Fruit fly (Drosophila melanogaster) Kc167 (cell line): Measurements from ENCODE around the gene CG31780.
"Not testable (repeated sequence)": the region's sequence is repeated elsewhere in the genome, so short reads cannot be mapped to it uniquely, and the experiment has no call there.

ENCODE experiments used
- Myc ChIP-seq: fragments of >200 bp; optimal IDR thresholded peaks from 2 replicates; lab custom pipeline; 2017; ENCODE audit warnings: missing external identifiers
- Sin3A ChIP-seq: fragments of >200 bp; optimal IDR thresholded peaks from 2 replicates; lab custom pipeline; 2018; ENCODE audit warnings: missing external identifiers
- h ChIP-seq: fragments of >200 bp; optimal IDR thresholded peaks from 3 replicates; lab custom pipeline; 2018; ENCODE audit warnings: missing external identifiers
- insv ChIP-seq: fragments of >200 bp; optimal IDR thresholded peaks from 3 replicates; lab custom pipeline; 2018; ENCODE audit warnings: missing external identifiers
- psq ChIP-seq: fragments of >200 bp; optimal IDR thresholded peaks from 2 replicates; lab custom pipeline; 2017; ENCODE audit warnings: missing external identifiers
- ttk ChIP-seq: sonication (Bioruptor generic); optimal IDR thresholded peaks from 2 replicates; lab custom pipeline; 2017; ENCODE audit warnings: missing external identifiers

CG31780 gene

dm6 chr2L:15695738-15696137 is at the start of gene CG31780:
Gene CG31780 (plus strand): TSS chr2L:15696038.
- not testable (repeated sequence) for TF ChIP-seq h (lab: Kevin White, UChicago); insv (lab: Kevin White, UChicago); Myc

dm6 chr2L:15659374-15659773 is 36.5 kb upstream of the CG31780 start, which contains the start of gene CG44141:
Gene CG44141 (minus strand): TSS chr2L:15659474.
- TF ChIP-seq ttk, Sin3A, h (lab: Kevin White, UChicago): not testable (repeated sequence)

dm6 chr2L:15660741-15661140 is 35.1 kb upstream of the CG31780 start, which contains the start of gene CG18477:
Gene CG18477 (plus strand): TSS chr2L:15661041.
- TF ChIP-seq ttk (lab: Kevin White, UChicago); Myc; insv (lab: Kevin White, UChicago): not testable (repeated sequence)

- not testable (repeated sequence) for TF ChIP-seq Myc; insv (lab: Kevin White, UChicago); h (lab: Kevin White, UChicago)
Observed at dm6 chr2L:15669874-15670273, 26.0 kb upstream of the CG31780 start, which contains the start of gene CG18478. Gene CG18478 (plus strand): TSS chr2L:15670174.

dm6 chr2L:15676002-15676401 is 19.8 kb upstream of the CG31780 start, which contains the start of gene CG43923:
Gene CG43923 (minus strand): TSS chr2L:15676102.
- TF ChIP-seq psq (lab: Kevin White, UChicago); Myc; ttk (lab: Kevin White, UChicago): not testable (repeated sequence)

- TF ChIP-seq ttk (lab: Kevin White, UChicago); Myc; insv (lab: Kevin White, UChicago): not testable (repeated sequence)
Observed at dm6 chr2L:15694371-15694770, 1.5 kb upstream of the CG31780 start, which contains the start of gene CG44140. Gene CG44140 (minus strand): TSS chr2L:15694471.

dm6 chr2L:15704871-15705270 is 9.0 kb downstream of the CG31780 start, which contains the start of gene CG31827:
Gene CG31827 (plus strand): TSS chr2L:15705171.
- not testable (repeated sequence) for TF ChIP-seq insv, h, Sin3A (lab: Kevin White, UChicago)

- not testable (repeated sequence) for TF ChIP-seq psq, insv, ttk (lab: Kevin White, UChicago)
Observed at dm6 chr2L:15710999-15711398, 15.2 kb downstream of the CG31780 start, which contains the start of gene CG43924. Gene CG43924 (minus strand): TSS chr2L:15711099.

- TF ChIP-seq insv (lab: Kevin White, UChicago); Myc; Sin3A (lab: Kevin White, UChicago): not testable (repeated sequence)
Observed at dm6 chr2L:15718172-15718571, 22.3 kb downstream of the CG31780 start, which contains the start of gene stol. Gene stol (minus strand): TSS chr2L:15718272.

dm6 chr2L:15731687-15732086 is 35.8 kb downstream of the CG31780 start:
- TF ChIP-seq Sin3A (lab: Kevin White, UChicago) (no peak), Myc (no peak), insv (lab: Kevin White, UChicago) (no peak), h (lab: Kevin White, UChicago) (no peak), ttk (lab: Kevin White, UChicago) (no peak), psq (lab: Kevin White, UChicago) (no peak)

dm6 chr2L:15735918-15736317 is 40.1 kb downstream of the CG31780 start:
- no peak for TF ChIP-seq ttk (lab: Kevin White, UChicago)
- TF ChIP-seq Myc, result no peak
- no peak for TF ChIP-seq psq (lab: Kevin White, UChicago)
- TF ChIP-seq h (lab: Kevin White, UChicago), result no peak
- TF ChIP-seq insv (lab: Kevin White, UChicago), result no peak
- TF ChIP-seq Sin3A (lab: Kevin White, UChicago), result no peak

- TF ChIP-seq h (lab: Kevin White, UChicago) (no peak), psq (lab: Kevin White, UChicago) (no peak), Sin3A (lab: Kevin White, UChicago) (no peak), Myc (no peak)
Observed at dm6 chr2L:15740918-15741317, 45.1 kb downstream of the CG31780 start.

dm6 chr2L:15741418-15741817 is 45.6 kb downstream of the CG31780 start:
- no peak for TF ChIP-seq insv (lab: Kevin White, UChicago)
- no peak for TF ChIP-seq h (lab: Kevin White, UChicago)
- TF ChIP-seq psq (lab: Kevin White, UChicago), result no peak
- no peak for TF ChIP-seq Myc
- TF ChIP-seq ttk (lab: Kevin White, UChicago), result no peak
- TF ChIP-seq Sin3A (lab: Kevin White, UChicago), result no peak
